Worm (Caenorhabditis elegans): Measurements from ENCODE around the gene ZC155.2.

DNA sequence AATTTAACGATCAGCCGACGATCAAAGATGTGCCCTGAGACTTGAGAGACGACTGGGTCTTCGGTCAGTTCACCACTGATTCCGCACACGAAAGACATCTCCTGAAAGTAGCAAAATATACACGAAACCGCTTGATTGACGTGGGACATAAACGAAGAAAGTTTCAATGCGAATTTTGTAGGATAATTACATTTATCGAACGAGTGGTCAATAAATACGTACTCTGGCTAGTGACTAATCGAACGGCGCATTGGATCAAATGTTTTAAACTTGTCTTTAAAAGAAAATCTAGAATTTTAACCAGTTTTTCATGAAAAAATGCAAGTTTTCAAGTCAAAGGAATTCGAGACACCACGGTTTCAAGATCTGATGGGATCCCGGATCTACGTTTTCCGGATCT lies 46.8 kb upstream of the ZC155.2 start, which contains the start of gene prp-19:
- TF ChIP-seq dao-5 (tag; optimal IDR thresholded peaks at IDR 0.05) (no peak), W03F9.2 (tag; optimal IDR thresholded peaks at IDR 0.05) (no peak)

All from whole organism, L4/young adult.